Worm (Caenorhabditis elegans) whole organism, L3 larva: Measurements from ENCODE around the gene ctg-2.

Experiments
- ZK546.5 ChIP-seq: sonication (generic microtip); optimal IDR thresholded peaks from 2 replicates; lab custom pipeline; 2017; ENCODE audit warnings: missing biosample characterization, missing genetic modification characterization
- ama-1 ChIP-seq: fragments of 150-350 bp; optimal IDR thresholded peaks from 2 replicates; lab custom pipeline; 2018
- ceh-16 ChIP-seq: sonication (generic microtip); optimal IDR thresholded peaks from 2 replicates; lab custom pipeline; 2017; ENCODE audit warnings: missing biosample characterization, missing genetic modification characterization
- ceh-28 ChIP-seq: fragments of 150-350 bp; optimal IDR thresholded peaks from 2 replicates; lab custom pipeline; 2014; ENCODE audit warnings: missing biosample characterization, missing genetic modification reagents, missing genetic modification characterization
- ceh-82 ChIP-seq: fragments of 150-350 bp; optimal IDR thresholded peaks from 2 replicates; lab custom pipeline; 2014; ENCODE audit warnings: missing biosample characterization, missing genetic modification characterization
- ceh-9 ChIP-seq: sonication (generic microtip); optimal IDR thresholded peaks from 2 replicates; lab custom pipeline; 2018; ENCODE audit warnings: missing biosample characterization, missing genetic modification characterization
- daf-12 ChIP-seq: fragments of 150-350 bp; optimal IDR thresholded peaks from 2 replicates; lab custom pipeline; 2014; ENCODE audit warnings: missing biosample characterization, missing genetic modification reagents, missing genetic modification characterization
- egl-27 ChIP-seq: sonication (generic microtip); optimal IDR thresholded peaks from 4 replicates; lab custom pipeline; 2017; ENCODE audit warnings: missing biosample characterization, missing genetic modification reagents, missing genetic modification characterization
- elt-1 ChIP-seq: fragments of 150-350 bp; optimal IDR thresholded peaks from 2 replicates; lab custom pipeline; 2014; ENCODE audit warnings: missing biosample characterization, missing genetic modification characterization
- elt-2 ChIP-seq: sonication (generic microtip); optimal IDR thresholded peaks from 2 replicates; lab custom pipeline; 2016; ENCODE audit warnings: missing genetic modification reagents, mild to moderate bottlenecking, missing genetic modification characterization, missing compliant biosample characterization
- elt-3 ChIP-seq, 3 experiments: fragments of 150-350 bp in 1 of 3; sonication (generic microtip) in 2 of 3; optimal IDR thresholded peaks; 2 replicates in 2 of 3; 4 replicates in 1 of 3; lab custom pipeline; 2014 to 2017; ENCODE audit warnings: missing biosample characterization in 3 of 3, missing genetic modification characterization in 3 of 3
- fkh-10 ChIP-seq: sonication (generic microtip); optimal IDR thresholded peaks from 2 replicates; lab custom pipeline; 2017; ENCODE audit warnings: missing biosample characterization, missing genetic modification reagents, missing genetic modification characterization
- hmg-11 ChIP-seq: sonication (generic microtip); optimal IDR thresholded peaks from 2 replicates; lab custom pipeline; 2016; ENCODE audit warnings: missing genetic modification characterization, missing compliant biosample characterization
- jun-1 ChIP-seq: fragments of 150-350 bp; optimal IDR thresholded peaks from 2 replicates; lab custom pipeline; 2014; ENCODE audit warnings: missing biosample characterization, missing genetic modification reagents, missing genetic modification characterization
- lin-15B ChIP-seq: fragments of 150-350 bp; optimal IDR thresholded peaks from 2 replicates; lab custom pipeline; 2014; ENCODE audit warnings: missing biosample characterization, missing genetic modification characterization
- lin-39 ChIP-seq: fragments of 150-350 bp; optimal IDR thresholded peaks from 2 replicates; lab custom pipeline; 2018; ENCODE audit warnings: missing biosample characterization, missing genetic modification reagents, missing genetic modification characterization
- lsy-12 ChIP-seq: sonication (generic microtip); optimal IDR thresholded peaks from 2 replicates; lab custom pipeline; 2016; ENCODE audit warnings: mild to moderate bottlenecking, missing genetic modification characterization, missing compliant biosample characterization
- mdl-1 ChIP-seq: fragments of 150-350 bp; optimal IDR thresholded peaks from 2 replicates; lab custom pipeline; 2014; ENCODE audit warnings: missing biosample characterization, missing genetic modification characterization
- mml-1 ChIP-seq: fragments of 150-350 bp; sonication (generic microtip); optimal IDR thresholded peaks from 3 replicates; lab custom pipeline; 2014; ENCODE audit warnings: missing biosample characterization, missing genetic modification characterization
- nfya-1 ChIP-seq: sonication (generic microtip); optimal IDR thresholded peaks from 2 replicates; lab custom pipeline; 2017; ENCODE audit warnings: missing genetic modification characterization, mild to moderate bottlenecking, missing compliant biosample characterization, antibody characterized with exemption, moderate library complexity; ENCODE audit not compliant: insufficient read depth
- nhr-11 ChIP-seq: fragments of 150-350 bp; optimal IDR thresholded peaks from 2 replicates; lab custom pipeline; 2014; ENCODE audit warnings: missing biosample characterization, missing genetic modification characterization
- nhr-23 ChIP-seq: fragments of 150-350 bp; optimal IDR thresholded peaks from 2 replicates; lab custom pipeline; 2014; ENCODE audit warnings: missing biosample characterization, missing genetic modification reagents, missing genetic modification characterization
- nhr-237 ChIP-seq: fragments of 150-350 bp; optimal IDR thresholded peaks from 2 replicates; lab custom pipeline; 2014; ENCODE audit warnings: missing biosample characterization, missing genetic modification characterization
- nhr-25 ChIP-seq: sonication (generic microtip); optimal IDR thresholded peaks from 2 replicates; lab custom pipeline; 2017; ENCODE audit warnings: missing biosample characterization, missing genetic modification characterization
- nhr-28 ChIP-seq: fragments of 150-350 bp; optimal IDR thresholded peaks from 2 replicates; lab custom pipeline; 2014; ENCODE audit warnings: missing biosample characterization, missing genetic modification characterization
- nhr-43 ChIP-seq: sonication (generic microtip); optimal IDR thresholded peaks from 2 replicates; lab custom pipeline; 2016; ENCODE audit warnings: mild to moderate bottlenecking, missing genetic modification characterization, missing compliant biosample characterization; ENCODE audit not compliant: poor library complexity, severe bottlenecking
- nhr-67 ChIP-seq: fragments of 150-350 bp; optimal IDR thresholded peaks from 2 replicates; lab custom pipeline; 2014; ENCODE audit warnings: missing biosample characterization, missing genetic modification characterization
- nhr-76 ChIP-seq: fragments of 150-350 bp; sonication (generic microtip); optimal IDR thresholded peaks from 5 replicates; lab custom pipeline; 2014; ENCODE audit warnings: missing biosample characterization, missing genetic modification characterization
- pha-4 ChIP-seq: fragments of 150-350 bp; optimal IDR thresholded peaks from 2 replicates; lab custom pipeline; 2014; ENCODE audit warnings: missing biosample characterization, missing genetic modification reagents, missing genetic modification characterization
- pqm-1 ChIP-seq: fragments of 150-350 bp; optimal IDR thresholded peaks from 2 replicates; lab custom pipeline; 2017; ENCODE audit warnings: missing biosample characterization, missing genetic modification characterization, inconsistent platforms
- skn-1 ChIP-seq: fragments of 150-350 bp; optimal IDR thresholded peaks from 2 replicates; lab custom pipeline; 2014; ENCODE audit warnings: missing biosample characterization, missing genetic modification characterization
- snpc-4 ChIP-seq: fragments of 150-350 bp; optimal IDR thresholded peaks from 2 replicates; lab custom pipeline; 2014; ENCODE audit warnings: missing biosample characterization, missing genetic modification characterization
- tbx-2 ChIP-seq: sonication (generic microtip); optimal IDR thresholded peaks from 2 replicates; lab custom pipeline; 2016; ENCODE audit warnings: mild to moderate bottlenecking, missing genetic modification characterization, missing compliant biosample characterization
- unc-39 ChIP-seq: sonication (generic microtip); optimal IDR thresholded peaks from 4 replicates; lab custom pipeline; 2017; ENCODE audit warnings: missing biosample characterization, missing genetic modification characterization
- unc-62 ChIP-seq: fragments of 150-350 bp; sonication (generic microtip); optimal IDR thresholded peaks from 4 replicates; lab custom pipeline; 2014; ENCODE audit warnings: missing biosample characterization, missing genetic modification reagents, missing genetic modification characterization
- zag-1 ChIP-seq: fragments of 150-350 bp; optimal IDR thresholded peaks from 2 replicates; lab custom pipeline; 2014; ENCODE audit warnings: missing biosample characterization, missing genetic modification characterization
- ztf-11 ChIP-seq: fragments of 150-350 bp; optimal IDR thresholded peaks from 2 replicates; lab custom pipeline; 2014; ENCODE audit warnings: missing biosample characterization, missing genetic modification characterization
- ztf-4 ChIP-seq: fragments of 150-350 bp; optimal IDR thresholded peaks from 2 replicates; lab custom pipeline; 2014; ENCODE audit warnings: missing biosample characterization, missing genetic modification characterization

ctg-2 gene

ce11 chrII:8540412-8540811, 25.6 kb downstream of the ctg-2 start, which contains the start of gene pqn-73:
Gene pqn-73 (plus strand): TSS chrII:8540712.
- TF ChIP-seq ama-1 (no peak), nhr-11 (tag; lab: Kevin White, UChicago) (no peak), ZK546.5 (tag; lab: Kevin White, UChicago) (no peak), ceh-16 (tag; lab: Kevin White, UChicago) (no peak), ceh-82 (no peak), ceh-9 (tag; lab: Kevin White, UChicago) (no peak), lin-39 (tag; lab: Kevin White, UChicago) (no peak), unc-39 (no peak), nhr-23 (tag; lab: Kevin White, UChicago) (no peak), mml-1 (tag; lab: Kevin White, UChicago) (no peak)

DNA sequence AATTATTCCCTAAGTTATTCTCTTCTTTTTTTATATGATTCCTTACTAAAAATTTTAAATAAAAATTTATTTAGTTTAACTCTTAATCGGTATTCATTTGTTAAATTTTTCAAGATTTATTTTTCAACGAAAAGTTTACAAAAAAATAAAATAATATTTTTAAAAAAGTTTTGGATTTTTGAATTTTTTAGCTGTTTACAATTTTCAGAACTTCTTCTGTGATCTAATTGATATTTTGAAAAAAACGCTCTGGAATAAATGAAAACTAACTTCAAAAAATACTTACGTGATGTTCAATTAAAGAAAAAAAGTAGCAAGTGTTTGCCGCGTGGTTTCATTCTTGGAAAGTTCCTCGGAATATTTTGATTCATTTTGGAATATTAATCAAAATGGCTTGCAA, 30.5 kb downstream of the ctg-2 start, which contains the start of gene decr-1.2:
Gene decr-1.2 (plus strand): TSS at position 301 of the 400 bp plus-strand sequence.
- TF ChIP-seq snpc-4 (tag; lab: Kevin White, UChicago) = no peak
- no peak for TF ChIP-seq nhr-25 (tag; lab: Kevin White, UChicago)
- no peak for TF ChIP-seq nhr-11 (tag; lab: Kevin White, UChicago)
- no peak for TF ChIP-seq ZK546.5 (tag; lab: Kevin White, UChicago)
- no peak for TF ChIP-seq elt-3 (tag; optimal IDR thresholded peaks at IDR 0.05; lab: Kevin White, UChicago)
- TF ChIP-seq pqm-1 (tag; lab: Kevin White, UChicago) = no peak
- TF ChIP-seq pha-4 = no peak

- TF ChIP-seq nfya-1 (peak; percentile 52), skn-1 (peak; percentile 36), unc-39 (no peak), lin-15B (tag; lab: Kevin White, UChicago) (no peak), pha-4 (peak; percentile 77), nhr-43 (peak; percentile 70), nhr-237 (no peak), lsy-12 (tag; lab: Kevin White, UChicago) (peak; percentile 22), snpc-4 (tag; lab: Kevin White, UChicago) (peak; percentile 11), elt-2 (peak; percentile 36), tbx-2 (tag; lab: Kevin White, UChicago) (peak; percentile 42), nhr-25 (tag; lab: Kevin White, UChicago) (peak; percentile 40), nhr-28 (tag; lab: Kevin White, UChicago) (no peak), jun-1 (tag; lab: Kevin White, UChicago) (peak; percentile 17), lin-39 (tag; lab: Kevin White, UChicago) (peak; percentile 54), egl-27 (tag; lab: Kevin White, UChicago) (peak; percentile 22)
These were observed 32.1 kb downstream of the ctg-2 start for ce11 chrII:8546975-8547374.

ce11 chrII:8551100-8551499, 36.2 kb downstream of the ctg-2 start:
- TF ChIP-seq fkh-10 = peak; percentile 47
- no peak for TF ChIP-seq ztf-4 (tag; lab: Kevin White, UChicago)
- no peak for TF ChIP-seq snpc-4 (tag; lab: Kevin White, UChicago)
- no peak for TF ChIP-seq nhr-76 (tag; lab: Kevin White, UChicago)
- no peak for TF ChIP-seq egl-27 (tag; lab: Kevin White, UChicago)
- TF ChIP-seq unc-62 (GFP tag; lab: Kevin White, UChicago) = no peak
- TF ChIP-seq nhr-67 (tag; lab: Kevin White, UChicago) = no peak
- no peak for TF ChIP-seq nhr-23 (tag; lab: Kevin White, UChicago)

ce11 chrII:8554568-8554967, 39.7 kb downstream of the ctg-2 start:
- TF ChIP-seq mdl-1 = no peak
- TF ChIP-seq elt-1 (tag; lab: Kevin White, UChicago) = no peak
- TF ChIP-seq fkh-10 = no peak
- no peak for TF ChIP-seq daf-12
- no peak for TF ChIP-seq hmg-11
- no peak for TF ChIP-seq ama-1
- TF ChIP-seq lin-39 (tag; lab: Kevin White, UChicago) = no peak
- no peak for TF ChIP-seq zag-1
- no peak for TF ChIP-seq snpc-4 (tag; lab: Kevin White, UChicago)
- TF ChIP-seq mml-1 (tag; lab: Kevin White, UChicago) = no peak
- no peak for TF ChIP-seq ztf-11
- no peak for TF ChIP-seq ceh-28 (tag; lab: Kevin White, UChicago)
